Fruit fly (Drosophila melanogaster) whole organism, embryonic: ENCODE results near the gene CG7386.

Experiments
- Ada2b ChIP-seq: fragments of 200-800 bp; sonication (Bioruptor generic); IDR thresholded peaks from 2 replicates; pipeline ENCODE4 v1.3.6; 2022; ENCODE audit warnings: missing biosample characterization, missing genetic modification characterization
- Atf6 ChIP-seq: fragments of 200-800 bp; sonication (Bioruptor generic); IDR thresholded peaks from 2 replicates; pipeline ENCODE4 v1.3.6; 2022; ENCODE audit warnings: missing biosample characterization, missing genetic modification characterization
- B-H2 ChIP-seq: fragments of 200-800 bp; sonication (Bioruptor generic); optimal IDR thresholded peaks from 2 replicates; lab custom pipeline; 2018; ENCODE audit warnings: missing biosample characterization, mild to moderate bottlenecking, missing genetic modification characterization
- Blimp-1 ChIP-seq: fragments of 200-800 bp; sonication (Bioruptor generic); optimal IDR thresholded peaks from 3 replicates; lab custom pipeline; 2018; ENCODE audit warnings: missing biosample characterization, missing genetic modification characterization, mild to moderate bottlenecking, moderate library complexity, missing genetic modification reagents
- CG11247 ChIP-seq: fragments of 200-800 bp; sonication (Bioruptor generic); IDR thresholded peaks from 2 replicates; pipeline ENCODE4 v1.3.6; 2022; ENCODE audit warnings: missing biosample characterization, missing genetic modification characterization
- CG11560 ChIP-seq: fragments of 200-800 bp; sonication (Bioruptor generic); IDR thresholded peaks from 3 replicates; pipeline ENCODE4 v1.3.6; 2022; ENCODE audit warnings: missing biosample characterization, missing genetic modification characterization
- CG12155 ChIP-seq: fragments of 200-800 bp; sonication (Bioruptor generic); optimal IDR thresholded peaks from 3 replicates; lab custom pipeline; 2016; ENCODE audit warnings: missing biosample characterization, missing genetic modification characterization
- CG12942 ChIP-seq: fragments of 200-800 bp; sonication (Bioruptor generic); optimal IDR thresholded peaks from 3 replicates; lab custom pipeline; 2016; ENCODE audit warnings: missing biosample characterization, missing genetic modification characterization
- CG13424 ChIP-seq: fragments of 200-800 bp; sonication (Bioruptor generic); optimal IDR thresholded peaks from 2 replicates; lab custom pipeline; 2019; ENCODE audit warnings: missing biosample characterization, mild to moderate bottlenecking, missing genetic modification characterization, moderate library complexity
- CG15269 ChIP-seq: fragments of 200-800 bp; sonication (Bioruptor generic); optimal IDR thresholded peaks from 2 replicates; lab custom pipeline; 2018; ENCODE audit warnings: missing biosample characterization, mild to moderate bottlenecking, missing genetic modification characterization, moderate library complexity
- CG2678 ChIP-seq: fragments of 200-800 bp; sonication (Bioruptor generic); optimal IDR thresholded peaks from 3 replicates; lab custom pipeline; 2019; ENCODE audit warnings: missing biosample characterization, mild to moderate bottlenecking, missing genetic modification characterization, moderate library complexity
- CG43689 ChIP-seq: fragments of 200-800 bp; sonication (Bioruptor generic); IDR thresholded peaks from 2 replicates; pipeline ENCODE4 v1.3.6; 2022; ENCODE audit warnings: missing biosample characterization, missing genetic modification characterization
- CG4617 ChIP-seq: fragments of 200-800 bp; sonication (Bioruptor generic); optimal IDR thresholded peaks from 3 replicates; lab custom pipeline; 2016; ENCODE audit warnings: missing biosample characterization, missing genetic modification characterization, borderline replicate concordance
- CG6683 ChIP-seq: fragments of 200-800 bp; sonication (Bioruptor generic); optimal IDR thresholded peaks from 2 replicates; lab custom pipeline; 2017; ENCODE audit warnings: missing biosample characterization, mild to moderate bottlenecking, missing genetic modification characterization, missing genetic modification reagents
- CG7556 ChIP-seq: fragments of 200-800 bp; sonication (Bioruptor generic); optimal IDR thresholded peaks from 2 replicates; lab custom pipeline; 2017; ENCODE audit warnings: missing biosample characterization, mild to moderate bottlenecking, missing genetic modification characterization
- CG7963 ChIP-seq: fragments of 200-800 bp; sonication (Bioruptor generic); IDR thresholded peaks from 3 replicates; pipeline ENCODE4 v1.3.6; 2022; ENCODE audit warnings: missing biosample characterization, missing genetic modification characterization; ENCODE audit not compliant: partially characterized antibody
- CG8290 ChIP-seq, 3 experiments: fragments of 200-800 bp; sonication (Bioruptor generic); optimal IDR thresholded peaks; 2 replicates each; lab custom pipeline; 2016 to 2019; ENCODE audit warnings: missing biosample characterization in 3 of 3, missing genetic modification characterization in 3 of 3, mild to moderate bottlenecking in 2 of 3, moderate library complexity in 1 of 3
- CG8478 ChIP-seq: fragments of >200 bp; optimal IDR thresholded peaks from 2 replicates; lab custom pipeline; 2018
- CG9727 ChIP-seq: fragments of 200-800 bp; sonication (Bioruptor generic); optimal IDR thresholded peaks from 3 replicates; lab custom pipeline; 2017; ENCODE audit warnings: missing biosample characterization, mild to moderate bottlenecking, missing genetic modification characterization
- CrebB ChIP-seq: fragments of 200-800 bp; sonication (Bioruptor generic); optimal IDR thresholded peaks from 3 replicates; lab custom pipeline; 2018; ENCODE audit warnings: missing biosample characterization, mild to moderate bottlenecking, missing genetic modification characterization
- D ChIP-seq, 2 experiments: fragments of 200-800 bp in 1 of 2; fragments of >200 bp in 1 of 2; sonication (Bioruptor generic) in 1 of 2; optimal IDR thresholded peaks; 2 replicates in 1 of 2; 3 replicates in 1 of 2; lab custom pipeline; 2017; ENCODE audit warnings: mild to moderate bottlenecking in 1 of 2, missing biosample characterization in 1 of 2, missing genetic modification characterization in 1 of 2, missing genetic modification reagents in 1 of 2
- H15 ChIP-seq: fragments of 200-800 bp; sonication (Bioruptor generic); IDR thresholded peaks from 3 replicates; pipeline ENCODE4 v1.3.6; 2022; ENCODE audit warnings: missing biosample characterization, missing genetic modification characterization
- HLH54F ChIP-seq: fragments of 200-800 bp; sonication (Bioruptor generic); optimal IDR thresholded peaks from 3 replicates; lab custom pipeline; 2016; ENCODE audit warnings: missing biosample characterization, missing genetic modification characterization
- HmgD ChIP-seq: fragments of 200-800 bp; sonication (Bioruptor generic); optimal IDR thresholded peaks from 3 replicates; lab custom pipeline; 2016; ENCODE audit warnings: missing biosample characterization, missing genetic modification characterization
- Nf-YA ChIP-seq: fragments of 200-800 bp; sonication (Bioruptor generic); IDR thresholded peaks from 2 replicates; pipeline ENCODE4 v1.3.6; 2022; ENCODE audit warnings: missing biosample characterization, missing genetic modification characterization
- Oaz ChIP-seq: fragments of 200-800 bp; sonication (Bioruptor generic); IDR thresholded peaks from 2 replicates; pipeline ENCODE4 v1.3.6; 2022; ENCODE audit warnings: missing biosample characterization, missing genetic modification characterization
- Rx ChIP-seq: fragments of 200-800 bp; sonication (Bioruptor generic); IDR thresholded peaks from 2 replicates; pipeline ENCODE4 v1.3.6; 2022; ENCODE audit warnings: missing biosample characterization, missing genetic modification characterization
- Vsx1 ChIP-seq: fragments of 200-800 bp; sonication (Bioruptor generic); optimal IDR thresholded peaks from 2 replicates; lab custom pipeline; 2017; ENCODE audit warnings: missing biosample characterization, mild to moderate bottlenecking, missing genetic modification characterization, missing genetic modification reagents
- ash1 ChIP-seq: fragments of 200-800 bp; sonication (Bioruptor generic); optimal IDR thresholded peaks from 2 replicates; lab custom pipeline; 2018; ENCODE audit warnings: missing biosample characterization, mild to moderate bottlenecking, missing genetic modification characterization
- emc ChIP-seq: fragments of 200-800 bp; sonication (Bioruptor generic); optimal IDR thresholded peaks from 2 replicates; lab custom pipeline; 2016; ENCODE audit warnings: missing biosample characterization, missing genetic modification characterization
- esg ChIP-seq: fragments of 200-800 bp; sonication (Bioruptor generic); conservative IDR thresholded peaks from 2 replicates; pipeline ENCODE4 v1.3.6; 2022; ENCODE audit warnings: missing biosample characterization, missing genetic modification characterization
- ewg ChIP-seq: fragments of 200-800 bp; sonication (Bioruptor generic); optimal IDR thresholded peaks from 3 replicates; lab custom pipeline; 2017; ENCODE audit warnings: mild to moderate bottlenecking, missing biosample characterization, missing genetic modification reagents, missing genetic modification characterization
- fd3F ChIP-seq: fragments of 200-800 bp; sonication (Bioruptor generic); optimal IDR thresholded peaks from 2 replicates; lab custom pipeline; 2018; ENCODE audit warnings: missing biosample characterization, mild to moderate bottlenecking, missing genetic modification characterization, moderate library complexity
- fru ChIP-seq: fragments of >200 bp; optimal IDR thresholded peaks from 2 replicates; lab custom pipeline; 2017
- gt ChIP-seq: fragments of 200-800 bp; sonication (Bioruptor generic); IDR thresholded peaks from 2 replicates; pipeline ENCODE4 v1.3.6; 2022; ENCODE audit warnings: missing biosample characterization, missing genetic modification characterization
- kni ChIP-seq: fragments of 200-800 bp; sonication (Bioruptor generic); optimal IDR thresholded peaks from 3 replicates; lab custom pipeline; 2017; ENCODE audit warnings: mild to moderate bottlenecking, missing biosample characterization, missing genetic modification reagents, missing genetic modification characterization
- onecut ChIP-seq: fragments of 200-800 bp; sonication (Bioruptor generic); IDR thresholded peaks from 2 replicates; pipeline ENCODE4 v1.3.6; 2022; ENCODE audit warnings: missing biosample characterization, missing genetic modification characterization
- pfk ChIP-seq: fragments of 200-800 bp; sonication (Bioruptor generic); optimal IDR thresholded peaks from 2 replicates; lab custom pipeline; 2018; ENCODE audit warnings: missing biosample characterization, mild to moderate bottlenecking, missing genetic modification characterization, moderate library complexity
- pnt ChIP-seq: fragments of 200-800 bp; sonication (Bioruptor generic); optimal IDR thresholded peaks from 3 replicates; lab custom pipeline; 2016; ENCODE audit warnings: missing biosample characterization, missing genetic modification characterization
- pum ChIP-seq: fragments of 200-800 bp; sonication (Bioruptor generic); optimal IDR thresholded peaks from 2 replicates; lab custom pipeline; 2016; ENCODE audit warnings: missing biosample characterization, missing genetic modification characterization
- salm ChIP-seq: fragments of 200-800 bp; sonication (Bioruptor generic); optimal IDR thresholded peaks from 2 replicates; lab custom pipeline; 2018; ENCODE audit warnings: missing biosample characterization, mild to moderate bottlenecking, missing genetic modification characterization
- sens ChIP-seq: fragments of 200-800 bp; sonication (Bioruptor generic); peaks from one replicate; lab custom pipeline; 2016; ENCODE audit warnings: missing biosample characterization, missing genetic modification characterization
- slou ChIP-seq: fragments of 200-800 bp; sonication (Bioruptor generic); optimal IDR thresholded peaks from 3 replicates; lab custom pipeline; 2016; ENCODE audit warnings: missing biosample characterization, missing genetic modification characterization
- sug ChIP-seq: fragments of 200-800 bp; optimal IDR thresholded peaks from 2 replicates; lab custom pipeline; 2019; ENCODE audit warnings: missing biosample characterization, mild to moderate bottlenecking, missing genetic modification characterization, moderate library complexity
- tap ChIP-seq: fragments of 200-800 bp; optimal IDR thresholded peaks from 3 replicates; lab custom pipeline; 2019; ENCODE audit warnings: missing biosample characterization, mild to moderate bottlenecking, missing genetic modification characterization, moderate library complexity
- tio ChIP-seq: fragments of 200-800 bp; sonication (Bioruptor generic); optimal IDR thresholded peaks from 2 replicates; lab custom pipeline; 2017; ENCODE audit warnings: missing biosample characterization, missing genetic modification characterization, inconsistent platforms
- tll ChIP-seq, 2 experiments: fragments of 200-800 bp in 1 of 2; fragments of >200 bp in 1 of 2; sonication (Bioruptor generic) in 1 of 2; optimal IDR thresholded peaks; 2 replicates each; lab custom pipeline; 2017 to 2019; ENCODE audit warnings: missing biosample characterization in 2 of 2, missing genetic modification characterization in 2 of 2, mild to moderate bottlenecking in 1 of 2, moderate library complexity in 1 of 2
- vnd ChIP-seq: fragments of 200-800 bp; sonication (Bioruptor generic); IDR thresholded peaks from 3 replicates; pipeline ENCODE4 v1.3.6; 2022; ENCODE audit warnings: missing biosample characterization, missing genetic modification characterization; ENCODE audit not compliant: partially characterized antibody
- zen2 ChIP-seq: fragments of 200-800 bp; sonication (Bioruptor generic); IDR thresholded peaks from 3 replicates; pipeline ENCODE4 v1.3.6; 2022; ENCODE audit warnings: missing biosample characterization, missing genetic modification characterization; ENCODE audit not compliant: partially characterized antibody

Gene CG7386

dm6 chr3L:6157327-6158032 lies 32.1 kb upstream of the CG7386 start, which contains the start of gene CG13297:
Gene CG13297 (minus strand): TSS chr3L:6157377.
- TF ChIP-seq CG12155: peak; percentile 0
- TF ChIP-seq salm: peak; percentile 18
- TF ChIP-seq HLH54F: no peak
- no peak; the same call in 1 of the 2 replicates for TF ChIP-seq Rx (GFP tag; lab: Robert Waterston, UW)
- no peak for TF ChIP-seq CG4617 (GFP tag; lab: Kevin White, UChicago)
- peak; percentile 12 for TF ChIP-seq fd3F (GFP tag; lab: Kevin White, UChicago)
- no peak for TF ChIP-seq CG12942 (GFP tag; lab: Kevin White, UChicago)
- TF ChIP-seq fru: no peak
- TF ChIP-seq tll (GFP tag; optimal IDR thresholded peaks at IDR 0.05; lab: Kevin White, UChicago): no peak
- TF ChIP-seq B-H2 (GFP tag; lab: Kevin White, UChicago): no peak
- no peak for TF ChIP-seq gt
- peak; percentile 54 for TF ChIP-seq Blimp-1 (GFP tag; lab: Kevin White, UChicago)
- TF ChIP-seq CG7963 (GFP tag; lab: Robert Waterston, UW): no peak
- TF ChIP-seq Oaz (GFP tag; lab: Robert Waterston, UW): no peak
- no peak for TF ChIP-seq CG8478
- no peak for TF ChIP-seq CG11247
- TF ChIP-seq CG43689: no peak
- 0 out of 2 replicates have a peak, but pooled peaks have one; percentile 30 for TF ChIP-seq Ada2b (GFP tag; lab: Robert Waterston, UW)
- TF ChIP-seq sug: no peak
- peak; percentile 75 for TF ChIP-seq CG15269 (tag; lab: Kevin White, UChicago)
- TF ChIP-seq CG6683: no peak
- no peak for TF ChIP-seq Nf-YA (GFP tag; lab: Robert Waterston, UW)
- no peak for TF ChIP-seq pum (GFP tag; lab: Kevin White, UChicago)
- no peak for TF ChIP-seq zen2
- no peak for TF ChIP-seq pnt (GFP tag; lab: Kevin White, UChicago)
- peak; percentile 61 for TF ChIP-seq esg (GFP tag; lab: Robert Waterston, UW)
- TF ChIP-seq emc (GFP tag; lab: Kevin White, UChicago): no peak
- TF ChIP-seq Atf6 (GFP tag; lab: Robert Waterston, UW): no peak
- no peak for TF ChIP-seq CG9727
- no peak for TF ChIP-seq CG11560 (tag; lab: Robert Waterston, UW)
- no peak for TF ChIP-seq D (optimal IDR thresholded peaks at IDR 0.05; lab: Kevin White, UChicago)
- TF ChIP-seq D (GFP tag; optimal IDR thresholded peaks at IDR 0.05; lab: Kevin White, UChicago): peak; percentile 57
- no peak for TF ChIP-seq HmgD (GFP tag; lab: Kevin White, UChicago)
- no peak for TF ChIP-seq slou
- peak; percentile 76 for TF ChIP-seq sens (GFP tag; lab: Kevin White, UChicago)
- TF ChIP-seq ash1 (GFP tag; lab: Kevin White, UChicago): no peak
- TF ChIP-seq tap (tag; lab: Kevin White, UChicago): peak; percentile 49
- no peak for TF ChIP-seq CG8290 (GFP tag; optimal IDR thresholded peaks at IDR 0.05; lab: Kevin White, UChicago)
- no peak for TF ChIP-seq CG8290 (tag; optimal IDR thresholded peaks at IDR 0.05; lab: Kevin White, UChicago)
- TF ChIP-seq ewg (GFP tag; lab: Kevin White, UChicago): peak; percentile 21
- TF ChIP-seq vnd (GFP tag; lab: Robert Waterston, UW): no peak
- TF ChIP-seq CG13424 (tag; lab: Kevin White, UChicago): peak; percentile 76
- TF ChIP-seq CrebB (tag; lab: Kevin White, UChicago): no peak
- TF ChIP-seq CG2678 (tag; lab: Kevin White, UChicago): peak; percentile 79
- TF ChIP-seq Vsx1: peak; percentile 46
- peak; percentile 32 for TF ChIP-seq tio (GFP tag; lab: Kevin White, UChicago)
- TF ChIP-seq H15 (GFP tag; lab: Robert Waterston, UW): peak; percentile 36; the same call in 2 of the 3 replicates
- no peak for TF ChIP-seq pfk (GFP tag; lab: Kevin White, UChicago)
- TF ChIP-seq kni (GFP tag; lab: Kevin White, UChicago): no peak
- TF ChIP-seq onecut: no peak
- peak; percentile 55 for TF ChIP-seq CG7556 (GFP tag; lab: Kevin White, UChicago)
